Worm (Caenorhabditis elegans) whole organism, L4 larva: ENCODE results near the gene eri-5.

Experiments
- F49E8.2 ChIP-seq: sonication (generic microtip); optimal IDR thresholded peaks from 2 replicates; lab custom pipeline; 2016; ENCODE audit warnings: missing compliant biosample characterization, mild to moderate bottlenecking, missing genetic modification characterization, borderline replicate concordance
- aha-1 ChIP-seq: fragments of 150-350 bp; peaks from one replicate; lab custom pipeline; 2014; ENCODE audit warnings: missing biosample characterization, missing genetic modification characterization
- aly-2 ChIP-seq: sonication (generic microtip); optimal IDR thresholded peaks from 2 replicates; lab custom pipeline; 2018; ENCODE audit warnings: missing biosample characterization, missing genetic modification characterization
- ceh-82 ChIP-seq: sonication (generic microtip); optimal IDR thresholded peaks from 2 replicates; lab custom pipeline; 2017; ENCODE audit warnings: missing biosample characterization, missing genetic modification characterization
- dpl-1 ChIP-seq: fragments of 150-350 bp; optimal IDR thresholded peaks from 2 replicates; lab custom pipeline; 2014; ENCODE audit warnings: missing biosample characterization, missing genetic modification reagents, missing genetic modification characterization
- fkh-10 ChIP-seq: fragments of 150-350 bp; optimal IDR thresholded peaks from 2 replicates; lab custom pipeline; 2014; ENCODE audit warnings: missing biosample characterization, missing genetic modification reagents, missing genetic modification characterization
- pqm-1 ChIP-seq: sonication (generic microtip); optimal IDR thresholded peaks from 2 replicates; lab custom pipeline; 2017; ENCODE audit warnings: missing biosample characterization, missing genetic modification characterization
- tag-97 ChIP-seq: fragments of 200-800 bp; sonication (Bioruptor generic); IDR thresholded peaks from 2 replicates; pipeline ENCODE4 v1.3.6; 2022; ENCODE audit warnings: missing genetic modification characterization, missing compliant biosample characterization
- zfp-3 ChIP-seq: fragments of 200-800 bp; sonication (Bioruptor generic); conservative IDR thresholded peaks from 2 replicates; pipeline ENCODE4 v1.3.6; 2022; ENCODE audit warnings: missing genetic modification reagents, missing genetic modification characterization, missing compliant biosample characterization

- TF ChIP-seq pqm-1 (tag; lab: Kevin White, UChicago) (peak; percentile 7), fkh-10 (GFP tag; lab: Kevin White, UChicago) (no peak), dpl-1 (GFP tag; lab: Kevin White, UChicago) (peak; percentile 36), ceh-82 (tag; lab: Kevin White, UChicago) (no peak), tag-97 (GFP tag; lab: Robert Waterston, UW) (no peak), aly-2 (tag; lab: Kevin White, UChicago) (no peak), aha-1 (tag; lab: Kevin White, UChicago) (no peak), F49E8.2 (tag; lab: Kevin White, UChicago) (peak; percentile 57), zfp-3 (GFP tag; lab: Robert Waterston, UW) (peak; percentile 76; the same call in 1 of the 2 replicates)
These were observed 359 bp upstream of the eri-5 start for ce11 chrIV:2390251-2390672.
